Worm (Caenorhabditis elegans) whole organism, L1 larva: ENCODE results near the gene nfm-1.

Experiments used
- aly-2 ChIP-seq: fragments of 150-350 bp; optimal IDR thresholded peaks from 2 replicates; lab custom pipeline; 2014; ENCODE audit warnings: missing biosample characterization, missing genetic modification characterization
- ama-1 ChIP-seq: fragments of 150-350 bp; optimal IDR thresholded peaks from 2 replicates; lab custom pipeline; 2014
- ceh-82 ChIP-seq, 3 experiments: fragments of 150-350 bp in 1 of 3; sonication (generic microtip) in 2 of 3; optimal IDR thresholded peaks; 2 replicates each; lab custom pipeline; 2014 to 2017; ENCODE audit warnings: missing biosample characterization in 3 of 3, missing genetic modification characterization in 3 of 3
- lir-3 ChIP-seq: sonication (generic microtip); optimal IDR thresholded peaks from 2 replicates; lab custom pipeline; 2016; ENCODE audit warnings: mild to moderate bottlenecking, missing genetic modification characterization, moderate library complexity, missing compliant biosample characterization; ENCODE audit not compliant: poor library complexity
- mdl-1 ChIP-seq, 2 experiments: fragments of 150-350 bp; optimal IDR thresholded peaks; 2 replicates each; lab custom pipeline; 2014 to 2017; ENCODE audit warnings: missing biosample characterization in 2 of 2, missing genetic modification characterization in 2 of 2, inconsistent platforms in 1 of 2
- rnt-1 ChIP-seq: sonication (generic microtip); optimal IDR thresholded peaks from 2 replicates; lab custom pipeline; 2016; ENCODE audit warnings: mild to moderate bottlenecking, missing genetic modification characterization, moderate library complexity, missing compliant biosample characterization
- snpc-4 ChIP-seq: fragments of 150-350 bp; optimal IDR thresholded peaks from 2 replicates; lab custom pipeline; 2014; ENCODE audit warnings: missing biosample characterization, missing genetic modification characterization
- unc-62 ChIP-seq: fragments of 150-350 bp; optimal IDR thresholded peaks from 2 replicates; lab custom pipeline; 2014; ENCODE audit warnings: missing biosample characterization, missing genetic modification reagents, missing genetic modification characterization

- TF ChIP-seq lir-3 (tag; lab: Kevin White, UChicago) (no peak), ceh-82 (tag; optimal IDR thresholded peaks at IDR 0.05; lab: Kevin White, UChicago) (peak in 2 of 3 experiments; percentile 62 to 73), rnt-1 (peak; percentile 63), snpc-4 (tag; lab: Kevin White, UChicago) (peak; percentile 9), aly-2 (tag; lab: Kevin White, UChicago) (no peak), ama-1 (lab: Kevin White, UChicago) (no peak), mdl-1 (tag; optimal IDR thresholded peaks at IDR 0.05; lab: Kevin White, UChicago) (peak in 1 of 2 experiments; percentile 23), unc-62 (no peak)
Measured at ce11 chrIII:6158642-6159475, at the start of gene nfm-1.
